Fruit fly (Drosophila melanogaster): ENCODE measurements around the gene Atg18a.

Atg18a gene

DNA sequence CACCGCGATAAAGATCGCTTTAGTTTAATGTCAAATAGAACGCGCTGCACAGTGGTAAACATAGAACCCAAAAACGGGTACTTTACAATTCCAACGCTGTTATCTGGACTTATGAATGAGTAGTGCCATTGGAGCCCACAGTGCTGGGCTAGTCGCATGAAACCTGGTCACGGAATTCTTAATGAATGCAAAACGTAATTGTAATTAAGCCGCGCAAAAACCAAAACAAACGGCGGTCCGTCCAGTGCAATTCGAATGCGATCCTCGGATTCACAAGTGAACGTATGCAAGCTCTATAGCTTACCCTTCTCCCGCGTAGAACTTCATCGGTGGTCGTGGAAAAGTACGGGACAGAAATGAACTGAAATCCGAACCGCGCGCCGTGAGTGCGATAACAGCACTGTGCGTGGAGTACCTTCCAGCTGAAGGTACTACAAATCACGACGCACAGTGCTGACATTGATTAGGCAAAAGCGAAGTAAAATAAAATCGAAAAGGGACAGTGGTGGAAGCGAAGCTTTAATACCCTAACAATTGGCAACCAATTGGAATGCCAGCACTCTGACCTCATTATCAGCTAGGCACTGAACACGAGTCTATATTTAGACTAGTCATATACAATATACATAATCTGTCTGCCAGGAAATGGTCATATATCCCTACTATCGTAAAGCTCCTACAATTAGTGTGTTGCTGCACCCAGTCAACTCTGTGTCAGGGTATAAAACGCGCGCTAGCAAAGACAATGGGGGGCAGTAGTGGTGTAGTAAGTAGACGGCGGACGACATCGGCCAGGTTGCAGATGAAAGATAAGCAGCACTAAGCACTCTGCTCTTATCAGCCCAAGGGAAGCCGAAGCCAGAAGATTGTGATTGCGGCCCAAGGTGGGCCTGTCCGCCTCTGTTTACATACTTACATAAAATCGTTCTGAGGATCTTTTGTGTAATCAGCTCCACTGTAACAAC lies 1.1 kb upstream of the Atg18a start (continued):
- TF ChIP-seq eve (GFP tag; optimal IDR thresholded peaks at IDR 0.05), result no peak
- peak; percentile 41 for TF ChIP-seq odd (GFP tag; optimal IDR thresholded peaks at IDR 0.05)
- no peak for TF ChIP-seq tll (GFP tag; optimal IDR thresholded peaks at IDR 0.05)
- peak; percentile 12 for TF ChIP-seq Camta (GFP tag; optimal IDR thresholded peaks at IDR 0.05)
- no peak for TF ChIP-seq Rx (GFP tag; IDR thresholded peaks at IDR 0.05)
- TF ChIP-seq CG12942 (GFP tag; optimal IDR thresholded peaks at IDR 0.05), result peak; percentile 26
- TF ChIP-seq Nf-YA (GFP tag; IDR thresholded peaks at IDR 0.05), result no peak
- no peak for TF ChIP-seq NK7.1 (GFP tag; optimal IDR thresholded peaks at IDR 0.05)
- no peak for TF ChIP-seq CG7271 (tag; optimal IDR thresholded peaks at IDR 0.05)
- TF ChIP-seq CTCF (GFP tag; optimal IDR thresholded peaks at IDR 0.05), result no peak
- peak; percentile 3 for TF ChIP-seq Bdp1 (GFP tag; optimal IDR thresholded peaks at IDR 0.05)
- TF ChIP-seq h (optimal IDR thresholded peaks at IDR 0.05), result no peak
- TF ChIP-seq MBD-R2 (GFP tag; IDR thresholded peaks at IDR 0.05), result peak; percentile 6; the same call in 1 of the 2 replicates
- TF ChIP-seq CG16779 (GFP tag; IDR thresholded peaks at IDR 0.05), result no peak
- TF ChIP-seq zfh1 (GFP tag; IDR thresholded peaks at IDR 0.05), result peak; percentile 4; the same call in 1 of the 3 replicates
- peak; percentile 89 for TF ChIP-seq sens (GFP tag)
- peak; percentile 99 for TF ChIP-seq grn (GFP tag; optimal IDR thresholded peaks at IDR 0.05)
- peak; percentile 57 for TF ChIP-seq caup (GFP tag; optimal IDR thresholded peaks at IDR 0.05; ENCODE audit: severe bottlenecking)
- peak; percentile 90 for TF ChIP-seq ERR (GFP tag; optimal IDR thresholded peaks at IDR 0.05)
- peak; percentile 63 for TF ChIP-seq lmd (GFP tag; IDR thresholded peaks at IDR 0.05)
- TF ChIP-seq Bgb (GFP tag; IDR thresholded peaks at IDR 0.05; ENCODE audit: partially characterized antibody), result no peak; the same call in 1 of the 2 replicates
- TF ChIP-seq br (optimal IDR thresholded peaks at IDR 0.05), result no peak
- no peak for TF ChIP-seq Meics (GFP tag; optimal IDR thresholded peaks at IDR 0.05)
- TF ChIP-seq CG6765 (GFP tag; optimal IDR thresholded peaks at IDR 0.05), result peak; percentile 4
- peak; percentile 21 for TF ChIP-seq CG6254 (GFP tag; optimal IDR thresholded peaks at IDR 0.05)
- TF ChIP-seq CG2129 (GFP tag; IDR thresholded peaks at IDR 0.05; ENCODE audit: partially characterized antibody), result no peak
- peak; percentile 35 for TF ChIP-seq CG8089 (GFP tag; optimal IDR thresholded peaks at IDR 0.05)
- TF ChIP-seq HLH54F (GFP tag; optimal IDR thresholded peaks at IDR 0.05), result peak; percentile 57
- TF ChIP-seq vvl (GFP tag; IDR thresholded peaks at IDR 0.05), result 0 out of 2 replicates have a peak, but pooled peaks have one; percentile 44
- no peak for TF ChIP-seq jing (GFP tag; optimal IDR thresholded peaks at IDR 0.05)
- TF ChIP-seq CG4617 (GFP tag; optimal IDR thresholded peaks at IDR 0.05; ENCODE audit: borderline replicate concordance), result no peak
- TF ChIP-seq CG10274 (GFP tag; optimal IDR thresholded peaks at IDR 0.05), result peak; percentile 8
- no peak for TF ChIP-seq vnd (GFP tag; IDR thresholded peaks at IDR 0.05; ENCODE audit: partially characterized antibody)
- TF ChIP-seq Elba2 (GFP tag; optimal IDR thresholded peaks at IDR 0.05), result peak; percentile 67
- no peak for TF ChIP-seq CG17912 (GFP tag; optimal IDR thresholded peaks at IDR 0.05)
- peak; percentile 58 for TF ChIP-seq Dip3 (GFP tag; optimal IDR thresholded peaks at IDR 0.05)
- TF ChIP-seq CG17612 (GFP tag; IDR thresholded peaks at IDR 0.05), result no peak
- TF ChIP-seq cg (GFP tag; optimal IDR thresholded peaks at IDR 0.05), result no peak
- TF ChIP-seq lola (GFP tag; optimal IDR thresholded peaks at IDR 0.05), result no peak
- TF ChIP-seq Xrp1 (GFP tag; IDR thresholded peaks at IDR 0.05), result peak; percentile 41; the same call in 1 of the 2 replicates
- peak in 1 of 2 experiments; percentile 27 for TF ChIP-seq Eip74EF (GFP tag; optimal IDR thresholded peaks at IDR 0.05)
- TF ChIP-seq ro (GFP tag; IDR thresholded peaks at IDR 0.05), result no peak
- peak; percentile 80 for TF ChIP-seq D19B (GFP tag; optimal IDR thresholded peaks at IDR 0.05)
- peak; percentile 57 for TF ChIP-seq CG9609 (GFP tag; optimal IDR thresholded peaks at IDR 0.05)
- TF ChIP-seq pho (GFP tag; optimal IDR thresholded peaks at IDR 0.05), result peak; percentile 55
- peak; percentile 63 for TF ChIP-seq Mes4 (GFP tag; optimal IDR thresholded peaks at IDR 0.05)
- no peak for TF ChIP-seq nau (GFP tag; optimal IDR thresholded peaks at IDR 0.05)
- TF ChIP-seq MESR4 (GFP tag; optimal IDR thresholded peaks at IDR 0.05), result no peak
- peak; percentile 24 for TF ChIP-seq NfI (GFP tag; optimal IDR thresholded peaks at IDR 0.05)

Measured in whole organism, embryonic.